Fruit fly (Drosophila melanogaster) whole organism, larva: ENCODE data around the gene CG7443.

Experiments
- noc ChIP-seq: fragments of 200-800 bp; sonication (Bioruptor generic); optimal IDR thresholded peaks from 3 replicates; lab custom pipeline; 2019; ENCODE audit warnings: missing biosample characterization, mild to moderate bottlenecking, missing genetic modification characterization, moderate library complexity

Gene CG7443

dm6 chr3R:8324016-8324415 is at the start of gene CG7443:
TSS of gene CG7443 (plus strand) at chr3R:8324316.
- TF ChIP-seq noc (tag; lab: Kevin White, UChicago), result no peak

dm6 chr3R:8275031-8275430 is 49.1 kb upstream of the CG7443 start:
- TF ChIP-seq noc (tag; lab: Kevin White, UChicago), result no peak

dm6 chr3R:8277494-8278293 is 46.4 kb upstream of the CG7443 start, which contains the start of gene ato:
TSS of gene ato (plus strand) at chr3R:8278052.
- TF ChIP-seq noc (tag; lab: Kevin White, UChicago), result no peak

- TF ChIP-seq noc (tag; lab: Kevin White, UChicago), result no peak
These were observed 44.1 kb upstream of the CG7443 start for dm6 chr3R:8279970-8280369.

dm6 chr3R:8282727-8283126 is 41.4 kb upstream of the CG7443 start:
- TF ChIP-seq noc (tag; lab: Kevin White, UChicago), result no peak

dm6 chr3R:8284234-8284633 is 39.9 kb upstream of the CG7443 start:
- no peak for TF ChIP-seq noc (tag; lab: Kevin White, UChicago)

dm6 chr3R:8285727-8286344 is 38.3 kb upstream of the CG7443 start:
- no peak for TF ChIP-seq noc (tag; lab: Kevin White, UChicago)

dm6 chr3R:8287697-8288096 is 36.4 kb upstream of the CG7443 start, which contains the start of gene Nazo:
TSS of gene Nazo (plus strand) at chr3R:8287876.
- no peak for TF ChIP-seq noc (tag; lab: Kevin White, UChicago)

dm6 chr3R:8288790-8289189 is 35.3 kb upstream of the CG7443 start:
- TF ChIP-seq noc (tag; lab: Kevin White, UChicago), result no peak

- TF ChIP-seq noc (tag; lab: Kevin White, UChicago), result no peak
These were observed 33.6 kb upstream of the CG7443 start, which contains the start of gene CG11672 for dm6 chr3R:8290478-8290877. TSS of gene CG11672 (minus strand) at chr3R:8290578.

dm6 chr3R:8290940-8291339 is 33.2 kb upstream of the CG7443 start, which contains the start of gene CG31464:
TSS of gene CG31464 (plus strand) at chr3R:8291240.
- no peak for TF ChIP-seq noc (tag; lab: Kevin White, UChicago)

dm6 chr3R:8292034-8292433 is 32.1 kb upstream of the CG7443 start, which contains the start of gene CG31463:
TSS of gene CG31463 (plus strand) at chr3R:8292335.
- TF ChIP-seq noc (tag; lab: Kevin White, UChicago), result no peak

dm6 chr3R:8300928-8301752 is 23.0 kb upstream of the CG7443 start, which contains the start of the genes CG9626 and mRpL1:
TSS of gene CG9626 (minus strand) at chr3R:8300978.
TSS of gene mRpL1 (plus strand) at chr3R:8301440.
- TF ChIP-seq noc (tag; lab: Kevin White, UChicago), result no peak

- no peak for TF ChIP-seq noc (tag; lab: Kevin White, UChicago)
These were observed 20.3 kb upstream of the CG7443 start, which contains the start of gene nac for dm6 chr3R:8303848-8304247. TSS of gene nac (minus strand) at chr3R:8304023.

dm6 chr3R:8305110-8305509 is 19.0 kb upstream of the CG7443 start, which contains the start of gene Sgt1:
TSS of gene Sgt1 (minus strand) at chr3R:8305274.
- TF ChIP-seq noc (tag; lab: Kevin White, UChicago), result no peak
